Fruit fly (Drosophila melanogaster): Measurements from ENCODE around the gene Rrp47.

Rrp47 gene

dm6 chrX:15944735-15945323 is at the start of gene Rrp47:
Gene Rrp47, plus strand, starts transcription at chrX:15944897.
- no peak for TF ChIP-seq noc (tag; optimal IDR thresholded peaks at IDR 0.05)

- TF ChIP-seq noc (tag; optimal IDR thresholded peaks at IDR 0.05) = no peak
Observed at dm6 chrX:15909564-15910284, 35.0 kb upstream of the Rrp47 start, which contains the start of gene CycD. Gene CycD, minus strand, starts transcription at chrX:15909676.

- no peak for TF ChIP-seq noc (tag; optimal IDR thresholded peaks at IDR 0.05)
Observed at dm6 chrX:15910570-15910969, 34.1 kb upstream of the Rrp47 start, which contains the start of gene Lrp4. Gene Lrp4, plus strand, starts transcription at chrX:15910870.

dm6 chrX:15921655-15922054 is 23.0 kb upstream of the Rrp47 start, which contains the start of gene CG8916:
Gene CG8916, plus strand, starts transcription at chrX:15921955.
- no peak for TF ChIP-seq noc (tag; optimal IDR thresholded peaks at IDR 0.05)

- TF ChIP-seq noc (tag; optimal IDR thresholded peaks at IDR 0.05) = no peak
Observed at dm6 chrX:15924805-15925204, 19.9 kb upstream of the Rrp47 start, which contains the start of gene Lcch3. Gene Lcch3, plus strand, starts transcription at chrX:15925105.

- TF ChIP-seq noc (tag; optimal IDR thresholded peaks at IDR 0.05) = no peak
Observed at dm6 chrX:15933504-15934225, 11.0 kb upstream of the Rrp47 start, which contains the start of gene Ranbp16. Gene Ranbp16, minus strand, starts transcription at chrX:15933867.

dm6 chrX:15934226-15934547 is 10.5 kb upstream of the Rrp47 start:
- TF ChIP-seq noc (tag; optimal IDR thresholded peaks at IDR 0.05) = no peak

dm6 chrX:15940105-15940955 is 4.4 kb upstream of the Rrp47 start, which contains the start of gene Stim:
Gene Stim, minus strand, starts transcription at chrX:15940451.
- no peak for TF ChIP-seq noc (tag; optimal IDR thresholded peaks at IDR 0.05)

- no peak for TF ChIP-seq noc (tag; optimal IDR thresholded peaks at IDR 0.05)
Observed at dm6 chrX:15940956-15941246, 3.8 kb upstream of the Rrp47 start, which contains the start of gene CG8924. Gene CG8924, plus strand, starts transcription at chrX:15941077.

- no peak for TF ChIP-seq noc (tag; optimal IDR thresholded peaks at IDR 0.05)
Observed at dm6 chrX:15941527-15941926, 3.2 kb upstream of the Rrp47 start.

dm6 chrX:15950056-15950455 is 5.4 kb downstream of the Rrp47 start:
- no peak for TF ChIP-seq noc (tag; optimal IDR thresholded peaks at IDR 0.05)

- no peak for TF ChIP-seq noc (tag; optimal IDR thresholded peaks at IDR 0.05)
Observed at dm6 chrX:15969577-15969976, 24.9 kb downstream of the Rrp47 start.

dm6 chrX:15971574-15971973 is 26.9 kb downstream of the Rrp47 start:
- no peak for TF ChIP-seq noc (tag; optimal IDR thresholded peaks at IDR 0.05)

- TF ChIP-seq noc (tag; optimal IDR thresholded peaks at IDR 0.05) = no peak
Observed at dm6 chrX:15973157-15973774, 28.6 kb downstream of the Rrp47 start, which contains the start of gene mmd. Gene mmd, minus strand, starts transcription at chrX:15973159.

dm6 chrX:15974125-15974524 is 29.4 kb downstream of the Rrp47 start, which contains the start of gene Or13a:
Gene Or13a, plus strand, starts transcription at chrX:15974425.
- TF ChIP-seq noc (tag; optimal IDR thresholded peaks at IDR 0.05) = no peak
